Fruit fly (Drosophila melanogaster) Kc167 (cell line): ENCODE measurements around the gene CG13606.

ENCODE experiments used
- Myc ChIP-seq: fragments of >200 bp; optimal IDR thresholded peaks from 2 replicates; lab custom pipeline; 2017; ENCODE audit warnings: missing external identifiers
- h ChIP-seq: fragments of >200 bp; optimal IDR thresholded peaks from 3 replicates; lab custom pipeline; 2018; ENCODE audit warnings: missing external identifiers
- insv ChIP-seq: fragments of >200 bp; optimal IDR thresholded peaks from 3 replicates; lab custom pipeline; 2018; ENCODE audit warnings: missing external identifiers
- psq ChIP-seq: fragments of >200 bp; optimal IDR thresholded peaks from 2 replicates; lab custom pipeline; 2017; ENCODE audit warnings: missing external identifiers
- ttk ChIP-seq: sonication (Bioruptor generic); optimal IDR thresholded peaks from 2 replicates; lab custom pipeline; 2017; ENCODE audit warnings: missing external identifiers

- TF ChIP-seq h (lab: Kevin White, UChicago) (no peak), psq (lab: Kevin White, UChicago) (no peak), Myc (lab: Kevin White, UChicago) (no peak), ttk (lab: Kevin White, UChicago) (no peak), insv (lab: Kevin White, UChicago) (no peak)
Measured at dm6 chr3R:24226744-24227143, 54.3 kb downstream of the CG13606 start, which contains the start of the genes Spps and CG13609.
